Fruit fly (Drosophila melanogaster): ENCODE measurements around the gene Cad86C.

Cad86C gene

dm6 chr3R:10826796-10827524, at the start of gene Cad86C (continued):
- TF ChIP-seq Ravus (GFP tag; IDR thresholded peaks at IDR 0.05): no peak
- TF ChIP-seq aop (GFP tag; IDR thresholded peaks at IDR 0.05): no peak
- peak; percentile 69 for TF ChIP-seq Bgb (GFP tag; IDR thresholded peaks at IDR 0.05; ENCODE audit: partially characterized antibody)
- no peak for TF ChIP-seq CG11696 (GFP tag; IDR thresholded peaks at IDR 0.05)
- TF ChIP-seq CG2875 (GFP tag; optimal IDR thresholded peaks at IDR 0.05): no peak
- no peak for TF ChIP-seq CG10543 (GFP tag; optimal IDR thresholded peaks at IDR 0.05)
- TF ChIP-seq bsh (GFP tag; optimal IDR thresholded peaks at IDR 0.05): peak in 1 of 2 experiments; percentile 43
- TF ChIP-seq Hey (tag; optimal IDR thresholded peaks at IDR 0.05): no peak
- no peak for TF ChIP-seq CG17829 (tag; optimal IDR thresholded peaks at IDR 0.05)
- no peak for TF ChIP-seq gsb-n (tag; optimal IDR thresholded peaks at IDR 0.05)
- peak; percentile 11; the same call in 1 of the 2 replicates for TF ChIP-seq sim (GFP tag; IDR thresholded peaks at IDR 0.05)
- TF ChIP-seq Dip3 (GFP tag; optimal IDR thresholded peaks at IDR 0.05): no peak
- no peak for TF ChIP-seq E2f1 (GFP tag; IDR thresholded peaks at IDR 0.05)
- TF ChIP-seq CG34224 (GFP tag; IDR thresholded peaks at IDR 0.05; ENCODE audit: partially characterized antibody): peak; percentile 46
- TF ChIP-seq CG11456 (GFP tag; IDR thresholded peaks at IDR 0.05): no peak
- peak; percentile 2 for TF ChIP-seq CG6765 (GFP tag; optimal IDR thresholded peaks at IDR 0.05)
- TF ChIP-seq mirr (GFP tag; optimal IDR thresholded peaks at IDR 0.05): peak; percentile 15
- TF ChIP-seq nerfin-2 (GFP tag; IDR thresholded peaks at IDR 0.05; ENCODE audit: partially characterized antibody): peak; percentile 52; the same call in 1 of the 2 replicates
- TF ChIP-seq CG30403 (GFP tag; optimal IDR thresholded peaks at IDR 0.05): no peak
- TF ChIP-seq CG13287 (GFP tag; IDR thresholded peaks at IDR 0.05; ENCODE audit: partially characterized antibody): peak; percentile 61
- no peak for TF ChIP-seq slbo (GFP tag; IDR thresholded peaks at IDR 0.05)
- TF ChIP-seq zf30C (GFP tag; optimal IDR thresholded peaks at IDR 0.05): no peak
- no peak for TF ChIP-seq pan (optimal IDR thresholded peaks at IDR 0.05)
- TF ChIP-seq pan (GFP tag; optimal IDR thresholded peaks at IDR 0.05 in 1 of 2, IDR thresholded peaks at IDR 0.05 in 1 of 2): peak in 1 of 2 experiments; percentile 19
- no peak for TF ChIP-seq ind (GFP tag; optimal IDR thresholded peaks at IDR 0.05)
- TF ChIP-seq CG12071 (GFP tag; optimal IDR thresholded peaks at IDR 0.05): peak; percentile 30
- no peak for TF ChIP-seq Hmx (GFP tag; optimal IDR thresholded peaks at IDR 0.05)
- TF ChIP-seq CG17328 (GFP tag; IDR thresholded peaks at IDR 0.05): no peak
- TF ChIP-seq CG31224 (GFP tag; IDR thresholded peaks at IDR 0.05): no peak
- TF ChIP-seq grn (GFP tag; optimal IDR thresholded peaks at IDR 0.05): peak; percentile 36
- TF ChIP-seq BtbVII (GFP tag; optimal IDR thresholded peaks at IDR 0.05): peak; percentile 13
- no peak for TF ChIP-seq slp2 (GFP tag; optimal IDR thresholded peaks at IDR 0.05)
- no peak for TF ChIP-seq Atf6 (GFP tag; IDR thresholded peaks at IDR 0.05)

dm6 chr3R:10777274-10777673, 49.6 kb upstream of the Cad86C start, which contains the start of the genes CG45076, CG45078 and fau:
Gene CG45076 (minus strand): TSS chr3R:10777374.
Gene CG45078 (minus strand): TSS chr3R:10777374.
Gene fau (minus strand): TSS chr3R:10777374.
- peak in 1 of 2 experiments; percentile 42 for TF ChIP-seq Trl (optimal IDR thresholded peaks at IDR 0.05)
- TF ChIP-seq Trl (GFP tag; optimal IDR thresholded peaks at IDR 0.05): no peak
- no peak for TF ChIP-seq CkIIα-i1 (GFP tag; IDR thresholded peaks at IDR 0.05)
- TF ChIP-seq CG12769 (tag; optimal IDR thresholded peaks at IDR 0.05): peak; percentile 33
- 0 out of 3 replicates have a peak, but pooled peaks have one; percentile 11 for TF ChIP-seq CG2199 (GFP tag; IDR thresholded peaks at IDR 0.05)
- 0 out of 3 replicates have a peak, but pooled peaks have one; percentile 7 for TF ChIP-seq CG11695 (GFP tag; IDR thresholded peaks at IDR 0.05)
- peak in 1 of 2 experiments; percentile 47 for TF ChIP-seq Pdp1 (GFP tag; optimal IDR thresholded peaks at IDR 0.05)
- 0 out of 3 replicates have a peak, but pooled peaks have one; percentile 27 for TF ChIP-seq CG34224 (GFP tag; IDR thresholded peaks at IDR 0.05; ENCODE audit: partially characterized antibody)
- no peak for TF ChIP-seq crol (GFP tag; IDR thresholded peaks at IDR 0.05)
- TF ChIP-seq C15 (GFP tag; IDR thresholded peaks at IDR 0.05): 0 out of 3 replicates have a peak, but pooled peaks have one; percentile 52
